Worm (Caenorhabditis elegans) whole organism, young adult: ENCODE measurements around the gene hex-1.
A peak's percentile ranks its signal among the peaks of the same experiment; 100 is the strongest.

Experiments
- B0035.1 ChIP-seq: sonication (generic microtip); optimal IDR thresholded peaks from 2 replicates; lab custom pipeline; 2016; ENCODE audit warnings: missing genetic modification characterization, mild to moderate bottlenecking, missing compliant biosample characterization, missing genotype, missing genetic modification reagents
- F10E7.11 ChIP-seq: sonication (generic microtip); optimal IDR thresholded peaks from 2 replicates; lab custom pipeline; 2017; ENCODE audit warnings: mild to moderate bottlenecking, missing genetic modification characterization, moderate library complexity, missing compliant biosample characterization
- F22D6.2 ChIP-seq: sonication (generic microtip); optimal IDR thresholded peaks from 2 replicates; lab custom pipeline; 2016; ENCODE audit warnings: mild to moderate bottlenecking, missing genetic modification characterization, missing compliant biosample characterization
- F39B2.1 ChIP-seq: fragments of 200-800 bp; sonication (Bioruptor generic); IDR thresholded peaks from 2 replicates; pipeline ENCODE4 v1.3.6; 2022; ENCODE audit warnings: missing genetic modification reagents, missing genetic modification characterization, missing compliant biosample characterization
- F52B5.7 ChIP-seq: sonication (generic microtip); optimal IDR thresholded peaks from 2 replicates; lab custom pipeline; 2016; ENCODE audit warnings: mild to moderate bottlenecking, missing genetic modification characterization, missing compliant biosample characterization
- F55B11.4 ChIP-seq: sonication (generic microtip); optimal IDR thresholded peaks from 2 replicates; lab custom pipeline; 2016; ENCODE audit warnings: missing compliant biosample characterization, missing genetic modification characterization, borderline replicate concordance; ENCODE audit not compliant: insufficient read depth
- F57A8.1 ChIP-seq: fragments of 200-800 bp; sonication (Bioruptor generic); optimal IDR thresholded peaks from 2 replicates; lab custom pipeline; 2018; ENCODE audit warnings: mild to moderate bottlenecking, missing genetic modification characterization, moderate library complexity, missing compliant biosample characterization
- Y53G8AR.9 ChIP-seq: fragments of 200-800 bp; sonication (Bioruptor generic); conservative IDR thresholded peaks from 2 replicates; pipeline ENCODE4 v1.3.6; 2022; ENCODE audit warnings: missing genetic modification reagents, missing genetic modification characterization, missing compliant biosample characterization
- Y67H2A.10 ChIP-seq: fragments of 200-800 bp; sonication (Bioruptor generic); conservative IDR thresholded peaks from 2 replicates; pipeline ENCODE4 v1.3.6; 2022; ENCODE audit warnings: missing genetic modification reagents, missing genetic modification characterization, missing compliant biosample characterization
- Y95B8A.8 ChIP-seq: fragments of 200-800 bp; sonication (Bioruptor generic); IDR thresholded peaks from 2 replicates; pipeline ENCODE4 v1.3.6; 2022; ENCODE audit warnings: missing genetic modification reagents, missing genetic modification characterization, missing compliant biosample characterization
- akir-1 ChIP-seq: fragments of 200-800 bp; sonication (Bioruptor generic); optimal IDR thresholded peaks from 2 replicates; lab custom pipeline; 2018; ENCODE audit warnings: mild to moderate bottlenecking, missing genetic modification characterization, moderate library complexity, missing compliant biosample characterization
- ama-1 ChIP-seq, 3 experiments: fragments of 150-350 bp in 1 of 3; sonication (generic microtip) in 2 of 3; optimal IDR thresholded peaks; 2 replicates each; lab custom pipeline; 2014 to 2018; ENCODE audit warnings: missing biosample characterization in 2 of 3, missing genetic modification characterization in 2 of 3, missing genetic modification reagents in 2 of 3
- attf-3 ChIP-seq: fragments of 200-800 bp; sonication (Bioruptor generic); conservative IDR thresholded peaks from 2 replicates; pipeline ENCODE4 v1.3.6; 2022; ENCODE audit warnings: missing genetic modification reagents, missing genetic modification characterization, missing compliant biosample characterization
- attf-5 ChIP-seq: fragments of 200-800 bp; sonication (Bioruptor generic); optimal IDR thresholded peaks from 2 replicates; lab custom pipeline; 2018; ENCODE audit warnings: mild to moderate bottlenecking, missing genetic modification characterization, missing compliant biosample characterization
- bed-1 ChIP-seq: fragments of 200-800 bp; sonication (Bioruptor generic); IDR thresholded peaks from 2 replicates; pipeline ENCODE4 v1.3.6; 2022; ENCODE audit warnings: missing genetic modification reagents, missing genetic modification characterization, missing compliant biosample characterization
- ceh-100 ChIP-seq: fragments of 200-800 bp; sonication (Bioruptor generic); IDR thresholded peaks from 2 replicates; pipeline ENCODE4 v1.3.6; 2022; ENCODE audit warnings: missing genetic modification reagents, missing genetic modification characterization, missing compliant biosample characterization
- ceh-40 ChIP-seq: fragments of 200-800 bp; sonication (Bioruptor generic); IDR thresholded peaks from 2 replicates; pipeline ENCODE4 v1.3.6; 2022; ENCODE audit warnings: missing genetic modification characterization, missing compliant biosample characterization
- ceh-58 ChIP-seq: fragments of 200-800 bp; sonication (Bioruptor generic); IDR thresholded peaks from 2 replicates; pipeline ENCODE4 v1.3.6; 2022; ENCODE audit warnings: missing genetic modification characterization, missing compliant biosample characterization
- ceh-79 ChIP-seq: sonication (generic microtip); optimal IDR thresholded peaks from 2 replicates; lab custom pipeline; 2017; ENCODE audit warnings: mild to moderate bottlenecking, missing genetic modification characterization, missing compliant biosample characterization
- dox-1 ChIP-seq: fragments of 200-800 bp; sonication (Bioruptor generic); IDR thresholded peaks from 2 replicates; pipeline ENCODE4 v1.3.6; 2022; ENCODE audit warnings: missing genetic modification reagents, missing genetic modification characterization, missing compliant biosample characterization
- efl-1 ChIP-seq: fragments of 150-350 bp; optimal IDR thresholded peaks from 2 replicates; lab custom pipeline; 2014; ENCODE audit warnings: missing biosample characterization, missing genetic modification reagents, missing genetic modification characterization
- ets-4 ChIP-seq: fragments of 200-800 bp; sonication (Bioruptor generic); optimal IDR thresholded peaks from 2 replicates; lab custom pipeline; 2018; ENCODE audit warnings: mild to moderate bottlenecking, missing genetic modification characterization, missing compliant biosample characterization
- fkh-3 ChIP-seq: sonication (generic microtip); optimal IDR thresholded peaks from 2 replicates; lab custom pipeline; 2016; ENCODE audit warnings: mild to moderate bottlenecking, missing genetic modification characterization, missing compliant biosample characterization
- him-1 ChIP-seq: sonication (generic microtip); optimal IDR thresholded peaks from 2 replicates; lab custom pipeline; 2016; ENCODE audit warnings: missing genotype, missing genetic modification reagents, missing genetic modification characterization, missing compliant biosample characterization
- hlh-12 ChIP-seq: sonication (generic microtip); optimal IDR thresholded peaks from 2 replicates; lab custom pipeline; 2016; ENCODE audit warnings: missing genetic modification characterization, missing compliant biosample characterization
- hlh-26 ChIP-seq: fragments of 200-800 bp; sonication (Bioruptor generic); conservative IDR thresholded peaks from 2 replicates; pipeline ENCODE4 v1.3.6; 2022; ENCODE audit warnings: missing genetic modification reagents, missing genetic modification characterization, missing compliant biosample characterization
- hmg-1.2 ChIP-seq: fragments of 200-800 bp; sonication (Bioruptor generic); IDR thresholded peaks from 2 replicates; pipeline ENCODE4 v1.3.6; 2022; ENCODE audit warnings: missing genetic modification reagents, missing genetic modification characterization, missing compliant biosample characterization
- lag-1 ChIP-seq: fragments of 200-800 bp; sonication (Bioruptor generic); IDR thresholded peaks from 2 replicates; pipeline ENCODE4 v1.3.6; 2022; ENCODE audit warnings: missing genetic modification reagents, missing genetic modification characterization, missing compliant biosample characterization
- let-607 ChIP-seq, 2 experiments: fragments of 200-800 bp in 1 of 2; sonication (Bioruptor generic) in 1 of 2; sonication (generic microtip) in 1 of 2; optimal IDR thresholded peaks; 2 replicates each; lab custom pipeline; 2016 to 2018; ENCODE audit warnings: mild to moderate bottlenecking in 2 of 2, missing compliant biosample characterization in 2 of 2, missing genetic modification characterization in 2 of 2, moderate library complexity in 2 of 2, missing genotype in 1 of 2
- lin-40 ChIP-seq: sonication (generic microtip); optimal IDR thresholded peaks from 2 replicates; lab custom pipeline; 2016; ENCODE audit warnings: missing genetic modification characterization, mild to moderate bottlenecking, missing compliant biosample characterization, missing genotype, missing genetic modification reagents
- lin-54 ChIP-seq: fragments of 200-800 bp; sonication (Bioruptor generic); optimal IDR thresholded peaks from 2 replicates; lab custom pipeline; 2018; ENCODE audit warnings: mild to moderate bottlenecking, missing genetic modification characterization, missing compliant biosample characterization
- lsy-27 ChIP-seq: sonication (generic microtip); optimal IDR thresholded peaks from 2 replicates; lab custom pipeline; 2017; ENCODE audit warnings: missing genetic modification characterization, mild to moderate bottlenecking, missing compliant biosample characterization, antibody characterized with exemption, missing genotype, borderline replicate concordance; ENCODE audit not compliant: insufficient read depth
- mxl-1 ChIP-seq: sonication (generic microtip); optimal IDR thresholded peaks from 2 replicates; lab custom pipeline; 2016; ENCODE audit warnings: missing genetic modification characterization, missing compliant biosample characterization
- pha-4 ChIP-seq: fragments of 150-350 bp; sonication (generic microtip); optimal IDR thresholded peaks from 2 replicates; lab custom pipeline; 2014; ENCODE audit warnings: missing biosample characterization, missing genetic modification reagents, missing genetic modification characterization
- unc-130 ChIP-seq: sonication (generic microtip); optimal IDR thresholded peaks from 2 replicates; lab custom pipeline; 2016; ENCODE audit warnings: missing genetic modification reagents, missing genetic modification characterization, missing compliant biosample characterization
- ztf-22 ChIP-seq: fragments of 200-800 bp; sonication (Bioruptor generic); optimal IDR thresholded peaks from 2 replicates; lab custom pipeline; 2018; ENCODE audit warnings: mild to moderate bottlenecking, missing genetic modification characterization, moderate library complexity, missing compliant biosample characterization
- ztf-28 ChIP-seq: fragments of 200-800 bp; sonication (Bioruptor generic); IDR thresholded peaks from 2 replicates; pipeline ENCODE4 v1.3.6; 2022; ENCODE audit warnings: missing genetic modification reagents, missing genetic modification characterization, missing compliant biosample characterization
- ztf-3 ChIP-seq: fragments of 200-800 bp; sonication (Bioruptor generic); optimal IDR thresholded peaks from 2 replicates; lab custom pipeline; 2018; ENCODE audit warnings: mild to moderate bottlenecking, missing genetic modification characterization, missing compliant biosample characterization
- ztf-6 ChIP-seq: fragments of 200-800 bp; sonication (Bioruptor generic); IDR thresholded peaks from 2 replicates; pipeline ENCODE4 v1.3.6; 2022; ENCODE audit warnings: missing genetic modification reagents, missing genetic modification characterization, missing compliant biosample characterization

The hex-1 gene

ce11 chrX:2226875-2227355 lies 6.0 kb downstream of the hex-1 start (continued):
- TF ChIP-seq attf-5 (GFP tag; lab: Kevin White, UChicago) (peak; percentile 64), hlh-12 (no peak), pha-4 (tag; lab: Kevin White, UChicago) (no peak), fkh-3 (tag; lab: Kevin White, UChicago) (peak; percentile 34), let-607 (tag; optimal IDR thresholded peaks at IDR 0.05; lab: Kevin White, UChicago) (peak; percentile 29 to 37), ets-4 (peak; percentile 47), hlh-26 (GFP tag; lab: Robert Waterston, UW) (no peak), ztf-3 (GFP tag; lab: Kevin White, UChicago) (no peak), unc-130 (peak; percentile 26), Y53G8AR.9 (GFP tag; lab: Robert Waterston, UW) (0 out of 2 replicates have a peak, but pooled peaks have one; percentile 31), Y67H2A.10 (GFP tag; lab: Robert Waterston, UW) (peak; percentile 26; the same call in 1 of the 2 replicates), F10E7.11 (tag; lab: Kevin White, UChicago) (peak; percentile 46), bed-1 (0 out of 2 replicates have a peak, but pooled peaks have one; percentile 31), efl-1 (GFP tag; lab: Kevin White, UChicago) (no peak), F52B5.7 (tag; lab: Kevin White, UChicago) (peak; percentile 87), ztf-6 (GFP tag; lab: Robert Waterston, UW) (no peak), B0035.1 (tag; lab: Kevin White, UChicago) (peak; percentile 53), lin-40 (tag; lab: Kevin White, UChicago) (peak; percentile 75)

ce11 chrX:2229305-2230172 lies 8.6 kb downstream of the hex-1 start, which contains the start of gene lin-32:
lin-32 (minus strand) TSS chrX:2230122.
- no peak for TF ChIP-seq F22D6.2
- TF ChIP-seq ztf-28 (GFP tag; lab: Robert Waterston, UW): no peak
- TF ChIP-seq F39B2.1: no peak
- TF ChIP-seq lin-54 (GFP tag; lab: Kevin White, UChicago): no peak
- no peak for TF ChIP-seq Y95B8A.8 (GFP tag; lab: Robert Waterston, UW)
- no peak for TF ChIP-seq ceh-100 (GFP tag; lab: Robert Waterston, UW)
- no peak for TF ChIP-seq hmg-1.2 (GFP tag; lab: Robert Waterston, UW)

- TF ChIP-seq mxl-1 (no peak), ets-4 (no peak), ceh-40 (GFP tag; lab: Robert Waterston, UW) (no peak), attf-3 (GFP tag; lab: Robert Waterston, UW) (no peak), ama-1 (optimal IDR thresholded peaks at IDR 0.05; lab: Kevin White, UChicago) (no peak), ama-1 (GFP tag; optimal IDR thresholded peaks at IDR 0.05; lab: Kevin White, UChicago) (no peak), lag-1 (GFP tag; lab: Robert Waterston, UW) (no peak), F55B11.4 (tag; lab: Kevin White, UChicago) (no peak), ceh-58 (GFP tag; lab: Robert Waterston, UW) (no peak), dox-1 (no peak), him-1 (tag; lab: Kevin White, UChicago) (no peak), pha-4 (tag; lab: Kevin White, UChicago) (no peak), ztf-22 (no peak), ceh-79 (no peak), fkh-3 (tag; lab: Kevin White, UChicago) (no peak), lsy-27 (no peak), akir-1 (GFP tag; lab: Kevin White, UChicago) (no peak), F57A8.1 (no peak)
These were observed 10.4 kb downstream of the hex-1 start for ce11 chrX:2231346-2231745.
